Worm (Caenorhabditis elegans) whole organism, L1 larva: ENCODE measurements around the gene Y81B9A.3.

Experiments used
- efl-1 ChIP-seq, 4 experiments: fragments of 150-350 bp; optimal IDR thresholded peaks in 3 of 4; peaks in 1 of 4; 1 replicate in 1 of 4; 2 replicates in 3 of 4; lab custom pipeline; 2014; ENCODE audit warnings: missing biosample characterization in 2 of 4, missing genetic modification characterization in 2 of 4, missing genetic modification reagents in 2 of 4
- elt-2 ChIP-seq: sonication (generic microtip); optimal IDR thresholded peaks from 2 replicates; lab custom pipeline; 2016; ENCODE audit warnings: missing genetic modification characterization, mild to moderate bottlenecking, inconsistent platforms, missing compliant biosample characterization, missing genetic modification reagents
- lin-35 ChIP-seq, 2 experiments: fragments of 150-350 bp; optimal IDR thresholded peaks; 2 replicates each; lab custom pipeline; 2014; ENCODE audit warnings: missing biosample characterization in 2 of 2, missing genetic modification characterization in 2 of 2, missing genetic modification reagents in 2 of 2
- nhr-28 ChIP-seq: fragments of 150-350 bp; optimal IDR thresholded peaks from 2 replicates; lab custom pipeline; 2014; ENCODE audit warnings: missing biosample characterization, missing genetic modification characterization
- nhr-77 ChIP-seq: fragments of 150-350 bp; optimal IDR thresholded peaks from 2 replicates; lab custom pipeline; 2014; ENCODE audit warnings: missing biosample characterization, missing genetic modification characterization
- nhr-84 ChIP-seq: sonication (generic microtip); optimal IDR thresholded peaks from 2 replicates; lab custom pipeline; 2017; ENCODE audit warnings: missing biosample characterization, missing genetic modification characterization
- nhr-90 ChIP-seq: sonication (generic microtip); optimal IDR thresholded peaks from 2 replicates; lab custom pipeline; 2016; ENCODE audit warnings: mild to moderate bottlenecking, missing genetic modification characterization, missing compliant biosample characterization; ENCODE audit not compliant: poor library complexity
- swsn-7 ChIP-seq: sonication (generic microtip); optimal IDR thresholded peaks from 2 replicates; lab custom pipeline; 2016; ENCODE audit warnings: missing genetic modification characterization, missing compliant biosample characterization
- zag-1 ChIP-seq: fragments of 150-350 bp; optimal IDR thresholded peaks from 2 replicates; lab custom pipeline; 2014; ENCODE audit warnings: missing biosample characterization, missing genetic modification characterization
- ztf-11 ChIP-seq, 2 experiments: sonication (generic microtip); optimal IDR thresholded peaks; 2 replicates each; lab custom pipeline; 2016 to 2017; ENCODE audit warnings: missing genetic modification characterization in 2 of 2, missing biosample characterization in 1 of 2, missing compliant biosample characterization in 1 of 2

DNA sequence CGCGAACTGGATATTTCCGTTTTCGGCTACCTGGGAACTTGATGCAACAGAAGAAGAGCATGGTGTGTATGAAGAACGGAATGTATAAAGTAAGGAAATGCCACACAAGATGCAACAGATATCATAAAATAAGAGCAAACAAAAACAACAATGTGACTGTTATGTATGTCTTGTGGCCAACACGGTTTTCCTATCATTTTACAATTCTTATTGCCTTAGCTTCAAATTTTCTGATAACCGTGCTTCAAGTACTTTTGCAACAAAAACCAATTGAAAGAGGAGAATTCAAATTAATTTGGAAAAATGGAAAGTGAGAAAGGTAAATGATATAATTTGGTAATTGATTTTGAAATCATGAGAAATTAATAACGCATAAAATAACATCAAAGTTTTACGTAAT is 49.3 kb downstream of the Y81B9A.3 start:
- TF ChIP-seq ztf-11 (tag; optimal IDR thresholded peaks at IDR 0.05; lab: Kevin White, UChicago) (no peak), elt-2 (tag; lab: Kevin White, UChicago) (peak; percentile 22), swsn-7 (tag; lab: Kevin White, UChicago) (no peak), nhr-28 (tag; lab: Kevin White, UChicago) (no peak), zag-1 (no peak), nhr-84 (tag; lab: Kevin White, UChicago) (no peak), nhr-90 (tag; lab: Kevin White, UChicago) (no peak), nhr-77 (tag; lab: Kevin White, UChicago) (no peak), efl-1 (optimal IDR thresholded peaks at IDR 0.05; lab: Kevin White, UChicago) (no peak), efl-1 (GFP tag; optimal IDR thresholded peaks at IDR 0.05 in 1 of 2; lab: Kevin White, UChicago) (peak in 1 of 2 experiments; percentile 83), lin-35 (GFP tag; optimal IDR thresholded peaks at IDR 0.05; lab: Kevin White, UChicago) (no peak)
